Worm (Caenorhabditis elegans) whole organism, young adult: ENCODE results near the gene R151.8.

ENCODE experiments used
- C06A6.2 ChIP-seq: fragments of 200-800 bp; sonication (Bioruptor generic); conservative IDR thresholded peaks from 2 replicates; pipeline ENCODE4 v1.3.6; 2022; ENCODE audit warnings: missing genetic modification characterization, missing compliant biosample characterization
- F22D6.2 ChIP-seq: sonication (generic microtip); optimal IDR thresholded peaks from 2 replicates; lab custom pipeline; 2016; ENCODE audit warnings: mild to moderate bottlenecking, missing genetic modification characterization, missing compliant biosample characterization
- F33H1.4 ChIP-seq: fragments of 200-800 bp; sonication (Bioruptor generic); IDR thresholded peaks from 2 replicates; pipeline ENCODE4 v1.3.6; 2022; ENCODE audit warnings: missing genetic modification reagents, missing genetic modification characterization, missing compliant biosample characterization
- F52B5.7 ChIP-seq: sonication (generic microtip); optimal IDR thresholded peaks from 2 replicates; lab custom pipeline; 2016; ENCODE audit warnings: mild to moderate bottlenecking, missing genetic modification characterization, missing compliant biosample characterization
- F57A8.1 ChIP-seq: fragments of 200-800 bp; sonication (Bioruptor generic); optimal IDR thresholded peaks from 2 replicates; lab custom pipeline; 2018; ENCODE audit warnings: mild to moderate bottlenecking, missing genetic modification characterization, moderate library complexity, missing compliant biosample characterization
- K12H6.12 ChIP-seq: fragments of 200-800 bp; sonication (Bioruptor generic); optimal IDR thresholded peaks from 2 replicates; lab custom pipeline; 2018; ENCODE audit warnings: mild to moderate bottlenecking, missing genetic modification characterization, missing compliant biosample characterization
- T07F8.4 ChIP-seq: sonication (generic microtip); optimal IDR thresholded peaks from 2 replicates; lab custom pipeline; 2016; ENCODE audit warnings: mild to moderate bottlenecking, missing genetic modification characterization, moderate library complexity, missing compliant biosample characterization
- Y53G8AR.9 ChIP-seq: fragments of 200-800 bp; sonication (Bioruptor generic); conservative IDR thresholded peaks from 2 replicates; pipeline ENCODE4 v1.3.6; 2022; ENCODE audit warnings: missing genetic modification reagents, missing genetic modification characterization, missing compliant biosample characterization
- Y56A3A.18 ChIP-seq: fragments of 200-800 bp; sonication (Bioruptor generic); IDR thresholded peaks from 2 replicates; pipeline ENCODE4 v1.3.6; 2022; ENCODE audit warnings: missing genetic modification reagents, missing genetic modification characterization, missing compliant biosample characterization
- Y95B8A.8 ChIP-seq: fragments of 200-800 bp; sonication (Bioruptor generic); IDR thresholded peaks from 2 replicates; pipeline ENCODE4 v1.3.6; 2022; ENCODE audit warnings: missing genetic modification reagents, missing genetic modification characterization, missing compliant biosample characterization
- ama-1 ChIP-seq, 3 experiments: fragments of 150-350 bp in 1 of 3; sonication (generic microtip) in 2 of 3; optimal IDR thresholded peaks; 2 replicates each; lab custom pipeline; 2014 to 2018; ENCODE audit warnings: missing biosample characterization in 2 of 3, missing genetic modification characterization in 2 of 3, missing genetic modification reagents in 2 of 3
- aptf-2 ChIP-seq: fragments of 200-800 bp; sonication (Bioruptor generic); conservative IDR thresholded peaks from 2 replicates; pipeline ENCODE4 v1.3.6; 2022; ENCODE audit warnings: missing genetic modification reagents, missing genetic modification characterization, missing compliant biosample characterization
- attf-3 ChIP-seq: fragments of 200-800 bp; sonication (Bioruptor generic); conservative IDR thresholded peaks from 2 replicates; pipeline ENCODE4 v1.3.6; 2022; ENCODE audit warnings: missing genetic modification reagents, missing genetic modification characterization, missing compliant biosample characterization
- attf-5 ChIP-seq: fragments of 200-800 bp; sonication (Bioruptor generic); optimal IDR thresholded peaks from 2 replicates; lab custom pipeline; 2018; ENCODE audit warnings: mild to moderate bottlenecking, missing genetic modification characterization, missing compliant biosample characterization
- cebp-1 ChIP-seq, 2 experiments: fragments of 200-800 bp in 1 of 2; sonication (Bioruptor generic) in 1 of 2; sonication (generic microtip) in 1 of 2; IDR thresholded peaks in 1 of 2; optimal IDR thresholded peaks in 1 of 2; 2 replicates each; pipeline versions ENCODE4 v1.3.6 to Lab custom; 2017 to 2022; ENCODE audit warnings: missing compliant biosample characterization in 2 of 2, missing genetic modification characterization in 2 of 2, mild to moderate bottlenecking in 1 of 2, missing genetic modification reagents in 1 of 2, moderate library complexity in 1 of 2
- cebp-2 ChIP-seq: fragments of 200-800 bp; sonication (Bioruptor generic); IDR thresholded peaks from 2 replicates; pipeline ENCODE4 v1.3.6; 2022; ENCODE audit warnings: missing genetic modification characterization, missing compliant biosample characterization
- ceh-40 ChIP-seq: fragments of 200-800 bp; sonication (Bioruptor generic); IDR thresholded peaks from 2 replicates; pipeline ENCODE4 v1.3.6; 2022; ENCODE audit warnings: missing genetic modification characterization, missing compliant biosample characterization
- ceh-58 ChIP-seq: fragments of 200-800 bp; sonication (Bioruptor generic); IDR thresholded peaks from 2 replicates; pipeline ENCODE4 v1.3.6; 2022; ENCODE audit warnings: missing genetic modification characterization, missing compliant biosample characterization
- die-1 ChIP-seq: sonication (generic microtip); optimal IDR thresholded peaks from 2 replicates; lab custom pipeline; 2016; ENCODE audit warnings: missing genotype, mild to moderate bottlenecking, missing genetic modification characterization, missing compliant biosample characterization
- dpff-1 ChIP-seq: sonication (generic microtip); optimal IDR thresholded peaks from 2 replicates; lab custom pipeline; 2017; ENCODE audit warnings: mild to moderate bottlenecking, missing genetic modification characterization, missing compliant biosample characterization
- efl-1 ChIP-seq: fragments of 150-350 bp; optimal IDR thresholded peaks from 2 replicates; lab custom pipeline; 2014; ENCODE audit warnings: missing biosample characterization, missing genetic modification reagents, missing genetic modification characterization
- egl-18 ChIP-seq: fragments of 200-800 bp; sonication (Bioruptor generic); IDR thresholded peaks from 2 replicates; pipeline ENCODE4 v1.3.6; 2022; ENCODE audit warnings: missing genetic modification reagents, missing genetic modification characterization, missing compliant biosample characterization
- egl-44 ChIP-seq: fragments of 200-800 bp; sonication (Bioruptor generic); IDR thresholded peaks from 2 replicates; pipeline ENCODE4 v1.3.6; 2022; ENCODE audit warnings: missing genetic modification reagents, missing genetic modification characterization, missing compliant biosample characterization
- hrde-1 ChIP-seq: sonication (generic microtip); optimal IDR thresholded peaks from 2 replicates; lab custom pipeline; 2016; ENCODE audit warnings: missing genetic modification characterization, mild to moderate bottlenecking, missing compliant biosample characterization, moderate library complexity, missing genotype, missing genetic modification reagents, borderline replicate concordance
- lin-54 ChIP-seq: fragments of 200-800 bp; sonication (Bioruptor generic); optimal IDR thresholded peaks from 2 replicates; lab custom pipeline; 2018; ENCODE audit warnings: mild to moderate bottlenecking, missing genetic modification characterization, missing compliant biosample characterization
- madf-3 ChIP-seq: fragments of 200-800 bp; sonication (Bioruptor generic); IDR thresholded peaks from 2 replicates; pipeline ENCODE4 v1.3.6; 2022; ENCODE audit warnings: missing genetic modification reagents, missing genetic modification characterization, missing compliant biosample characterization
- mcd-1 ChIP-seq: fragments of 200-800 bp; sonication (Bioruptor generic); IDR thresholded peaks from 2 replicates; pipeline ENCODE4 v1.3.6; 2022; ENCODE audit warnings: missing genetic modification reagents, missing genetic modification characterization, missing compliant biosample characterization
- nfyb-1 ChIP-seq: fragments of 200-800 bp; sonication (Bioruptor generic); IDR thresholded peaks from 2 replicates; pipeline ENCODE4 v1.3.6; 2022; ENCODE audit warnings: missing genetic modification reagents, missing genetic modification characterization, missing compliant biosample characterization
- nhr-179 ChIP-seq: sonication (generic microtip); optimal IDR thresholded peaks from 2 replicates; lab custom pipeline; 2016; ENCODE audit warnings: mild to moderate bottlenecking, missing genetic modification characterization, missing compliant biosample characterization
- nhr-27 ChIP-seq: fragments of 200-800 bp; sonication (Bioruptor generic); optimal IDR thresholded peaks from 2 replicates; lab custom pipeline; 2018; ENCODE audit warnings: mild to moderate bottlenecking, missing genetic modification characterization, moderate library complexity, missing compliant biosample characterization
- nhr-90 ChIP-seq: sonication (generic microtip); optimal IDR thresholded peaks from 2 replicates; lab custom pipeline; 2016; ENCODE audit warnings: missing genotype, mild to moderate bottlenecking, missing genetic modification characterization, missing compliant biosample characterization
- rec-8 ChIP-seq, 2 experiments: sonication (generic microtip); optimal IDR thresholded peaks; 2 replicates each; lab custom pipeline; 2016; ENCODE audit warnings: mild to moderate bottlenecking in 2 of 2, missing genetic modification characterization in 2 of 2, missing genetic modification reagents in 2 of 2, missing genotype in 2 of 2, missing biosample characterization in 1 of 2, missing compliant biosample characterization in 1 of 2, moderate library complexity in 1 of 2
- sea-2 ChIP-seq: fragments of 200-800 bp; sonication (Bioruptor generic); IDR thresholded peaks from 2 replicates; pipeline ENCODE4 v1.3.6; 2022; ENCODE audit warnings: missing genetic modification characterization, missing compliant biosample characterization
- snpc-3.4 ChIP-seq: sonication (generic microtip); optimal IDR thresholded peaks from 2 replicates; lab custom pipeline; 2017; ENCODE audit warnings: missing genetic modification characterization, mild to moderate bottlenecking, missing compliant biosample characterization, antibody characterized with exemption, moderate library complexity, missing genotype, missing genetic modification reagents
- snpc-4 ChIP-seq, 5 experiments: fragments of 150-350 bp in 1 of 5; sonication (generic microtip) in 4 of 5; optimal IDR thresholded peaks; 2 replicates each; lab custom pipeline; 2014 to 2018; ENCODE audit warnings: missing genetic modification characterization in 5 of 5, missing biosample characterization in 3 of 5, antibody characterized with exemption in 2 of 5, mild to moderate bottlenecking in 2 of 5, missing compliant biosample characterization in 2 of 5, missing genotype in 2 of 5, moderate library complexity in 2 of 5, missing genetic modification reagents in 1 of 5
- tbp1 ChIP-seq: fragments of 200-800 bp; sonication (Bioruptor generic); optimal IDR thresholded peaks from 2 replicates; lab custom pipeline; 2018; ENCODE audit warnings: mild to moderate bottlenecking, missing genetic modification characterization, missing compliant biosample characterization
- unc-130 ChIP-seq: sonication (generic microtip); optimal IDR thresholded peaks from 2 replicates; lab custom pipeline; 2016; ENCODE audit warnings: missing genetic modification reagents, missing genetic modification characterization, missing compliant biosample characterization
- unc-62 ChIP-seq: fragments of 150-350 bp; optimal IDR thresholded peaks from 2 replicates; lab custom pipeline; 2014; ENCODE audit warnings: missing biosample characterization, missing genetic modification reagents, missing genetic modification characterization
- zim-3 ChIP-seq: sonication (generic microtip); optimal IDR thresholded peaks from 2 replicates; lab custom pipeline; 2017; ENCODE audit warnings: mild to moderate bottlenecking, missing genetic modification characterization, moderate library complexity, missing compliant biosample characterization
- ztf-26 ChIP-seq: sonication (generic microtip); optimal IDR thresholded peaks from 2 replicates; lab custom pipeline; 2017; ENCODE audit warnings: missing genetic modification characterization, missing compliant biosample characterization
- ztf-28 ChIP-seq: fragments of 200-800 bp; sonication (Bioruptor generic); IDR thresholded peaks from 2 replicates; pipeline ENCODE4 v1.3.6; 2022; ENCODE audit warnings: missing genetic modification reagents, missing genetic modification characterization, missing compliant biosample characterization

Gene R151.8

ce11 chrIII:7198838-7199237 lies 30.7 kb downstream of the R151.8 start, which contains the start of gene pfd-5 (continued):
- no peak for TF ChIP-seq hrde-1
- TF ChIP-seq dpff-1: no peak
- TF ChIP-seq unc-62 (GFP tag; lab: Kevin White, UChicago): no peak
- TF ChIP-seq T07F8.4: no peak
- TF ChIP-seq ceh-58 (GFP tag; lab: Robert Waterston, UW): no peak
- TF ChIP-seq attf-3 (GFP tag; lab: Robert Waterston, UW): no peak
- TF ChIP-seq F22D6.2 (tag; lab: Kevin White, UChicago): no peak
- no peak for TF ChIP-seq sea-2
- TF ChIP-seq snpc-3.4 (tag; lab: Kevin White, UChicago): no peak
- TF ChIP-seq F52B5.7 (tag; lab: Kevin White, UChicago): no peak
- TF ChIP-seq efl-1 (GFP tag; lab: Kevin White, UChicago): peak; percentile 90
- no peak for TF ChIP-seq nhr-90 (tag; lab: Kevin White, UChicago)
- no peak for TF ChIP-seq nhr-179 (tag; lab: Kevin White, UChicago)
- no peak for TF ChIP-seq egl-18 (GFP tag; lab: Robert Waterston, UW)
- TF ChIP-seq Y56A3A.18: no peak
- TF ChIP-seq Y53G8AR.9 (GFP tag; lab: Robert Waterston, UW): no peak
- TF ChIP-seq madf-3 (GFP tag; lab: Robert Waterston, UW): no peak
- TF ChIP-seq ztf-28 (GFP tag; lab: Robert Waterston, UW): no peak
- peak; percentile 66 for TF ChIP-seq unc-130 (GFP tag; lab: Kevin White, UChicago)
- TF ChIP-seq F33H1.4 (GFP tag; lab: Robert Waterston, UW): peak; percentile 63
- no peak for TF ChIP-seq cebp-2 (GFP tag; lab: Robert Waterston, UW)
- TF ChIP-seq Y95B8A.8 (GFP tag; lab: Robert Waterston, UW): no peak

- TF ChIP-seq snpc-4 (GFP tag; optimal IDR thresholded peaks at IDR 0.05; lab: Kevin White, UChicago) (no peak), snpc-4 (tag; optimal IDR thresholded peaks at IDR 0.05; lab: Kevin White, UChicago) (peak in 1 of 4 experiments; percentile 19), unc-62 (GFP tag; lab: Kevin White, UChicago) (no peak), lin-54 (peak; percentile 2)
These were observed 31.6 kb downstream of the R151.8 start, which contains the start of gene exos-9 for ce11 chrIII:7197973-7198372. TSS of gene exos-9 (minus strand) at chrIII:7198073.

- no peak for TF ChIP-seq T07F8.4
- TF ChIP-seq aptf-2: no peak
- no peak for TF ChIP-seq zim-3
- TF ChIP-seq madf-3 (GFP tag; lab: Robert Waterston, UW): no peak
- no peak for TF ChIP-seq K12H6.12
- TF ChIP-seq nhr-27 (tag; lab: Kevin White, UChicago): no peak
- no peak for TF ChIP-seq tbp1 (GFP tag; lab: Kevin White, UChicago)
- no peak for TF ChIP-seq mcd-1 (GFP tag; lab: Robert Waterston, UW)
- no peak for TF ChIP-seq F57A8.1 (GFP tag; lab: Kevin White, UChicago)
- TF ChIP-seq ama-1 (optimal IDR thresholded peaks at IDR 0.05; lab: Kevin White, UChicago): no peak
- TF ChIP-seq ama-1 (GFP tag; optimal IDR thresholded peaks at IDR 0.05; lab: Kevin White, UChicago): no peak
- TF ChIP-seq cebp-1 (GFP tag; IDR thresholded peaks at IDR 0.05; lab: Robert Waterston, UW): no peak
- no peak for TF ChIP-seq cebp-1 (tag; optimal IDR thresholded peaks at IDR 0.05; lab: Kevin White, UChicago)
- TF ChIP-seq F22D6.2 (tag; lab: Kevin White, UChicago): no peak
- TF ChIP-seq rec-8 (tag; optimal IDR thresholded peaks at IDR 0.05; lab: Kevin White, UChicago): no peak
- no peak for TF ChIP-seq ztf-26 (tag; lab: Kevin White, UChicago)
- TF ChIP-seq attf-5 (GFP tag; lab: Kevin White, UChicago): no peak
- no peak for TF ChIP-seq ceh-40 (GFP tag; lab: Robert Waterston, UW)
- TF ChIP-seq egl-44: no peak
- TF ChIP-seq nfyb-1 (GFP tag; lab: Robert Waterston, UW): no peak
- no peak for TF ChIP-seq C06A6.2 (GFP tag; lab: Robert Waterston, UW)
- no peak for TF ChIP-seq die-1 (tag; lab: Kevin White, UChicago)
These were observed 34.3 kb downstream of the R151.8 start, which contains the start of gene F37C12.18 for ce11 chrIII:7195325-7195724. TSS of gene F37C12.18 (minus strand) at chrIII:7195425.
